Worm (Caenorhabditis elegans): ENCODE data around the gene C31H2.3.

ce11 chrX:5183931-5184330 lies 29.8 kb upstream of the C31H2.3 start, which contains the start of gene T03G11.9:
- TF ChIP-seq isw-1 (GFP tag; IDR thresholded peaks at IDR 0.05) (no peak), pag-3 (tag; optimal IDR thresholded peaks at IDR 0.05; ENCODE audit: borderline replicate concordance, insufficient read depth) (no peak), ceh-82 (tag; optimal IDR thresholded peaks at IDR 0.05) (no peak), mdl-1 (tag; optimal IDR thresholded peaks at IDR 0.05) (no peak), unc-30 (tag; optimal IDR thresholded peaks at IDR 0.05) (no peak), nhr-237 (tag; optimal IDR thresholded peaks at IDR 0.05) (no peak), lin-15B (tag; optimal IDR thresholded peaks at IDR 0.05) (no peak), ces-1 (GFP tag; optimal IDR thresholded peaks at IDR 0.05) (no peak), hlh-17 (GFP tag; optimal IDR thresholded peaks at IDR 0.05; ENCODE audit: borderline replicate concordance) (no peak), egl-27 (tag; optimal IDR thresholded peaks at IDR 0.05) (no peak)
